Worm (Caenorhabditis elegans) whole organism, L3 larva: ENCODE measurements around the gene pmp-3.

Experiments used
- ZK546.5 ChIP-seq: sonication (generic microtip); optimal IDR thresholded peaks from 2 replicates; lab custom pipeline; 2017; ENCODE audit warnings: missing biosample characterization, missing genetic modification characterization
- aly-2 ChIP-seq: fragments of 150-350 bp; optimal IDR thresholded peaks from 2 replicates; lab custom pipeline; 2014; ENCODE audit warnings: missing biosample characterization, missing genetic modification characterization
- ama-1 ChIP-seq: fragments of 150-350 bp; optimal IDR thresholded peaks from 2 replicates; lab custom pipeline; 2018
- ceh-82 ChIP-seq: fragments of 150-350 bp; optimal IDR thresholded peaks from 2 replicates; lab custom pipeline; 2014; ENCODE audit warnings: missing biosample characterization, missing genetic modification characterization
- ceh-9 ChIP-seq: sonication (generic microtip); optimal IDR thresholded peaks from 2 replicates; lab custom pipeline; 2018; ENCODE audit warnings: missing biosample characterization, missing genetic modification characterization
- fkh-10 ChIP-seq: sonication (generic microtip); optimal IDR thresholded peaks from 2 replicates; lab custom pipeline; 2017; ENCODE audit warnings: missing biosample characterization, missing genetic modification reagents, missing genetic modification characterization
- hmg-11 ChIP-seq: sonication (generic microtip); optimal IDR thresholded peaks from 2 replicates; lab custom pipeline; 2016; ENCODE audit warnings: missing genetic modification characterization, missing compliant biosample characterization
- mdl-1 ChIP-seq: fragments of 150-350 bp; optimal IDR thresholded peaks from 2 replicates; lab custom pipeline; 2014; ENCODE audit warnings: missing biosample characterization, missing genetic modification characterization
- nfya-1 ChIP-seq: sonication (generic microtip); optimal IDR thresholded peaks from 2 replicates; lab custom pipeline; 2017; ENCODE audit warnings: missing genetic modification characterization, mild to moderate bottlenecking, missing compliant biosample characterization, antibody characterized with exemption, moderate library complexity; ENCODE audit not compliant: insufficient read depth
- nhr-76 ChIP-seq: fragments of 150-350 bp; sonication (generic microtip); optimal IDR thresholded peaks from 5 replicates; lab custom pipeline; 2014; ENCODE audit warnings: missing biosample characterization, missing genetic modification characterization
- sea-2 ChIP-seq: fragments of 150-350 bp; sonication (generic microtip); optimal IDR thresholded peaks from 4 replicates; lab custom pipeline; 2014; ENCODE audit warnings: missing biosample characterization, missing genetic modification reagents, missing genetic modification characterization
- snpc-4 ChIP-seq: fragments of 150-350 bp; optimal IDR thresholded peaks from 2 replicates; lab custom pipeline; 2014; ENCODE audit warnings: missing biosample characterization, missing genetic modification characterization
- unc-39 ChIP-seq: sonication (generic microtip); optimal IDR thresholded peaks from 4 replicates; lab custom pipeline; 2017; ENCODE audit warnings: missing biosample characterization, missing genetic modification characterization

- TF ChIP-seq ama-1 (lab: Kevin White, UChicago) (no peak), ZK546.5 (no peak), unc-39 (no peak), nhr-76 (tag; lab: Kevin White, UChicago) (no peak), aly-2 (tag; lab: Kevin White, UChicago) (no peak), nfya-1 (tag; lab: Kevin White, UChicago) (no peak), hmg-11 (tag; lab: Kevin White, UChicago) (no peak), ceh-82 (tag; lab: Kevin White, UChicago) (no peak), sea-2 (GFP tag; lab: Kevin White, UChicago) (no peak), ceh-9 (tag; lab: Kevin White, UChicago) (no peak), mdl-1 (tag; lab: Kevin White, UChicago) (no peak), fkh-10 (no peak), snpc-4 (tag; lab: Kevin White, UChicago) (no peak)
Measured at ce11 chrV:14609643-14610042, 36.9 kb upstream of the pmp-3 start, which contains the start of gene R11H6.4.
